Fruit fly (Drosophila melanogaster) whole organism, embryonic: ENCODE measurements around the gene dunk.

ENCODE experiments used
- C15 ChIP-seq: fragments of 200-800 bp; sonication (Bioruptor generic); IDR thresholded peaks from 3 replicates; pipeline ENCODE4 v1.3.6; 2022; ENCODE audit warnings: missing biosample characterization, missing genetic modification characterization
- CG11085 ChIP-seq: fragments of 200-800 bp; sonication (Bioruptor generic); IDR thresholded peaks from 2 replicates; pipeline ENCODE4 v1.3.6; 2022; ENCODE audit warnings: missing biosample characterization, missing genetic modification characterization
- CG13287 ChIP-seq: fragments of 200-800 bp; sonication (Bioruptor generic); IDR thresholded peaks from 2 replicates; pipeline ENCODE4 v1.3.6; 2022; ENCODE audit warnings: missing biosample characterization, missing genetic modification characterization; ENCODE audit not compliant: partially characterized antibody
- CG14667 ChIP-seq: fragments of 200-800 bp; sonication (Bioruptor generic); IDR thresholded peaks from 2 replicates; pipeline ENCODE4 v1.3.6; 2022; ENCODE audit warnings: missing biosample characterization, missing genetic modification characterization
- CG1602 ChIP-seq: fragments of 200-800 bp; sonication (Bioruptor generic); optimal IDR thresholded peaks from 3 replicates; lab custom pipeline; 2016; ENCODE audit warnings: missing biosample characterization, missing genetic modification characterization
- CG16813 ChIP-seq: fragments of 200-800 bp; sonication (Bioruptor generic); IDR thresholded peaks from 3 replicates; pipeline ENCODE4 v1.3.6; 2022; ENCODE audit warnings: missing biosample characterization, missing genetic modification characterization; ENCODE audit not compliant: partially characterized antibody
- CG17802 ChIP-seq: fragments of 200-800 bp; sonication (Bioruptor generic); optimal IDR thresholded peaks from 2 replicates; lab custom pipeline; 2018; ENCODE audit warnings: missing biosample characterization, mild to moderate bottlenecking, missing genetic modification characterization, moderate library complexity
- CG31224 ChIP-seq: fragments of 200-800 bp; sonication (Bioruptor generic); IDR thresholded peaks from 2 replicates; pipeline ENCODE4 v1.3.6; 2022; ENCODE audit warnings: missing biosample characterization, missing genetic modification characterization
- CG31441 ChIP-seq: fragments of 200-800 bp; sonication (Bioruptor generic); IDR thresholded peaks from 2 replicates; pipeline ENCODE4 v1.3.6; 2022; ENCODE audit warnings: missing biosample characterization, missing genetic modification characterization
- CG33213 ChIP-seq: fragments of 200-800 bp; sonication (Bioruptor generic); optimal IDR thresholded peaks from 3 replicates; lab custom pipeline; 2016; ENCODE audit warnings: missing biosample characterization, missing genetic modification characterization
- CG34224 ChIP-seq: fragments of 200-800 bp; sonication (Bioruptor generic); IDR thresholded peaks from 3 replicates; pipeline ENCODE4 v1.3.6; 2022; ENCODE audit warnings: missing biosample characterization, missing genetic modification characterization; ENCODE audit not compliant: partially characterized antibody
- CG34376 ChIP-seq: fragments of 200-800 bp; sonication (Bioruptor generic); optimal IDR thresholded peaks from 2 replicates; lab custom pipeline; 2018; ENCODE audit warnings: missing biosample characterization, mild to moderate bottlenecking, missing genetic modification characterization
- CG6272 ChIP-seq: fragments of 200-800 bp; sonication (Bioruptor generic); IDR thresholded peaks from 2 replicates; pipeline ENCODE4 v1.3.6; 2022; ENCODE audit warnings: missing biosample characterization, missing genetic modification characterization
- CG7963 ChIP-seq: fragments of 200-800 bp; sonication (Bioruptor generic); IDR thresholded peaks from 3 replicates; pipeline ENCODE4 v1.3.6; 2022; ENCODE audit warnings: missing biosample characterization, missing genetic modification characterization; ENCODE audit not compliant: partially characterized antibody
- CG9932 ChIP-seq: fragments of 200-800 bp; sonication (Bioruptor generic); IDR thresholded peaks from 2 replicates; pipeline ENCODE4 v1.3.6; 2022; ENCODE audit warnings: missing biosample characterization, missing genetic modification characterization
- CrebB ChIP-seq: fragments of 200-800 bp; sonication (Bioruptor generic); optimal IDR thresholded peaks from 3 replicates; lab custom pipeline; 2018; ENCODE audit warnings: missing biosample characterization, mild to moderate bottlenecking, missing genetic modification characterization
- Dad ChIP-seq: fragments of 200-800 bp; sonication (Bioruptor generic); optimal IDR thresholded peaks from 3 replicates; lab custom pipeline; 2016; ENCODE audit warnings: missing biosample characterization, missing genetic modification characterization
- Dek ChIP-seq: fragments of 200-800 bp; sonication (Bioruptor generic); optimal IDR thresholded peaks from 3 replicates; lab custom pipeline; 2019; ENCODE audit warnings: missing biosample characterization, mild to moderate bottlenecking, missing genetic modification characterization, moderate library complexity
- Doc3 ChIP-seq: fragments of 200-800 bp; sonication (Bioruptor generic); IDR thresholded peaks from 3 replicates; pipeline ENCODE4 v1.3.6; 2022; ENCODE audit warnings: missing biosample characterization, missing genetic modification characterization; ENCODE audit not compliant: partially characterized antibody
- E2f2 ChIP-seq: fragments of 200-800 bp; sonication (Bioruptor generic); IDR thresholded peaks from 2 replicates; pipeline ENCODE4 v1.3.6; 2022; ENCODE audit warnings: missing biosample characterization, missing genetic modification characterization
- Hey ChIP-seq: fragments of 200-800 bp; sonication (Bioruptor generic); optimal IDR thresholded peaks from 3 replicates; lab custom pipeline; 2018; ENCODE audit warnings: missing biosample characterization, mild to moderate bottlenecking, missing genetic modification characterization
- HmgZ ChIP-seq: fragments of 200-800 bp; sonication (Bioruptor generic); optimal IDR thresholded peaks from 2 replicates; lab custom pipeline; 2018; ENCODE audit warnings: missing biosample characterization, mild to moderate bottlenecking, missing genetic modification characterization
- Hr39 ChIP-seq: fragments of >200 bp; optimal IDR thresholded peaks from 2 replicates; lab custom pipeline; 2017
- Lhr ChIP-seq: fragments of 200-800 bp; sonication (Bioruptor generic); optimal IDR thresholded peaks from 3 replicates; lab custom pipeline; 2017; ENCODE audit warnings: mild to moderate bottlenecking, missing biosample characterization, missing genetic modification reagents, missing genetic modification characterization
- Med ChIP-seq: fragments of 200-800 bp; sonication (Bioruptor generic); peaks from one replicate; lab custom pipeline; 2016; ENCODE audit warnings: missing biosample characterization, missing genetic modification characterization, mild to moderate bottlenecking, inconsistent platforms, moderate library complexity
- NfI ChIP-seq: fragments of 200-800 bp; sonication (Bioruptor generic); optimal IDR thresholded peaks from 3 replicates; lab custom pipeline; 2018; ENCODE audit warnings: missing biosample characterization, mild to moderate bottlenecking, missing genetic modification characterization, moderate library complexity
- Sox100B ChIP-seq: fragments of 200-800 bp; sonication (Bioruptor generic); optimal IDR thresholded peaks from 3 replicates; lab custom pipeline; 2018; ENCODE audit warnings: missing biosample characterization, mild to moderate bottlenecking, missing genetic modification characterization
- Sox102F ChIP-seq: fragments of 200-800 bp; sonication (Bioruptor generic); optimal IDR thresholded peaks from 2 replicates; lab custom pipeline; 2018; ENCODE audit warnings: missing biosample characterization, mild to moderate bottlenecking, missing genetic modification characterization, moderate library complexity
- Trl ChIP-seq, 3 experiments: fragments of >200 bp in 2 of 3; fragments of 200-800 bp in 1 of 3; sonication (Bioruptor generic) in 1 of 3; optimal IDR thresholded peaks; 2 replicates in 1 of 3; 3 replicates in 2 of 3; lab custom pipeline; 2016 to 2017; ENCODE audit warnings: missing biosample characterization in 1 of 3, missing genetic modification characterization in 1 of 3
- ash1 ChIP-seq: fragments of 200-800 bp; sonication (Bioruptor generic); optimal IDR thresholded peaks from 2 replicates; lab custom pipeline; 2018; ENCODE audit warnings: missing biosample characterization, mild to moderate bottlenecking, missing genetic modification characterization
- corto ChIP-seq: fragments of 200-800 bp; sonication (Bioruptor generic); optimal IDR thresholded peaks from 2 replicates; lab custom pipeline; 2016; ENCODE audit warnings: missing biosample characterization, mild to moderate bottlenecking, missing genetic modification characterization, moderate library complexity
- crp ChIP-seq, 2 experiments: fragments of 200-800 bp; sonication (Bioruptor generic); optimal IDR thresholded peaks; 2 replicates in 1 of 2; 3 replicates in 1 of 2; lab custom pipeline; 2017; ENCODE audit warnings: missing biosample characterization in 2 of 2, missing genetic modification characterization in 2 of 2, mild to moderate bottlenecking in 1 of 2, moderate library complexity in 1 of 2
- dan ChIP-seq: fragments of 200-800 bp; sonication (Bioruptor generic); IDR thresholded peaks from 2 replicates; pipeline ENCODE4 v1.3.6; 2022; ENCODE audit warnings: missing biosample characterization, missing genetic modification characterization
- fd64A ChIP-seq: fragments of 200-800 bp; sonication (Bioruptor generic); optimal IDR thresholded peaks from 3 replicates; lab custom pipeline; 2018; ENCODE audit warnings: missing biosample characterization, mild to moderate bottlenecking, missing genetic modification characterization
- fd96Cb ChIP-seq: fragments of 200-800 bp; sonication (Bioruptor generic); optimal IDR thresholded peaks from 2 replicates; lab custom pipeline; 2018; ENCODE audit warnings: missing biosample characterization, mild to moderate bottlenecking, missing genetic modification characterization, moderate library complexity
- grn ChIP-seq: fragments of 200-800 bp; sonication (Bioruptor generic); optimal IDR thresholded peaks from 3 replicates; lab custom pipeline; 2017; ENCODE audit warnings: missing biosample characterization, missing genetic modification characterization
- inv ChIP-seq: fragments of 200-800 bp; sonication (Bioruptor generic); IDR thresholded peaks from 2 replicates; pipeline ENCODE4 v1.3.6; 2022; ENCODE audit warnings: missing biosample characterization, missing genetic modification characterization; ENCODE audit not compliant: partially characterized antibody
- lola ChIP-seq, 3 experiments: fragments of >200 bp in 2 of 3; fragments of 200-800 bp in 1 of 3; sonication (Bioruptor generic) in 1 of 3; optimal IDR thresholded peaks; 2 replicates each; lab custom pipeline; 2017 to 2019; ENCODE audit warnings: missing biosample characterization in 3 of 3, missing genetic modification characterization in 3 of 3, mild to moderate bottlenecking in 1 of 3, moderate library complexity in 1 of 3
- mam ChIP-seq: fragments of 200-800 bp; sonication (Bioruptor generic); optimal IDR thresholded peaks from 3 replicates; lab custom pipeline; 2016; ENCODE audit warnings: missing biosample characterization, missing genetic modification characterization
- mld ChIP-seq: fragments of 200-800 bp; sonication (Bioruptor generic); IDR thresholded peaks from 3 replicates; pipeline ENCODE4 v1.3.6; 2022; ENCODE audit warnings: missing biosample characterization, missing genetic modification characterization; ENCODE audit not compliant: partially characterized antibody
- pros ChIP-seq: fragments of 200-800 bp; sonication (Bioruptor generic); optimal IDR thresholded peaks from 3 replicates; lab custom pipeline; 2019; ENCODE audit warnings: missing biosample characterization, mild to moderate bottlenecking, missing genetic modification characterization, moderate library complexity
- sqz ChIP-seq: fragments of 200-800 bp; sonication (Bioruptor generic); optimal IDR thresholded peaks from 3 replicates; lab custom pipeline; 2018; ENCODE audit warnings: missing biosample characterization, mild to moderate bottlenecking, missing genetic modification characterization
- ssp ChIP-seq: fragments of 200-800 bp; sonication (Bioruptor generic); IDR thresholded peaks from 2 replicates; pipeline ENCODE4 v1.3.6; 2022; ENCODE audit warnings: missing biosample characterization, missing genetic modification characterization
- tin ChIP-seq: fragments of 200-800 bp; sonication (Bioruptor generic); optimal IDR thresholded peaks from 3 replicates; lab custom pipeline; 2016; ENCODE audit warnings: missing biosample characterization, missing genetic modification characterization
- trem ChIP-seq: fragments of 200-800 bp; optimal IDR thresholded peaks from 3 replicates; lab custom pipeline; 2019; ENCODE audit warnings: missing biosample characterization, mild to moderate bottlenecking, missing genetic modification characterization, moderate library complexity
- unc-4 ChIP-seq: fragments of 200-800 bp; sonication (Bioruptor generic); IDR thresholded peaks from 2 replicates; pipeline ENCODE4 v1.3.6; 2022; ENCODE audit warnings: missing biosample characterization, missing genetic modification characterization; ENCODE audit not compliant: partially characterized antibody
- wek ChIP-seq: fragments of 200-800 bp; sonication (Bioruptor generic); optimal IDR thresholded peaks from 3 replicates; lab custom pipeline; 2018; ENCODE audit warnings: missing biosample characterization, mild to moderate bottlenecking, missing genetic modification characterization, moderate library complexity
- zen ChIP-seq: fragments of 200-800 bp; sonication (Bioruptor generic); optimal IDR thresholded peaks from 3 replicates; lab custom pipeline; 2018; ENCODE audit warnings: missing biosample characterization, mild to moderate bottlenecking, missing genetic modification characterization, moderate library complexity
- zfh2 ChIP-seq: fragments of 200-800 bp; sonication (Bioruptor generic); optimal IDR thresholded peaks from 2 replicates; lab custom pipeline; 2016; ENCODE audit warnings: missing biosample characterization, missing genetic modification characterization

Gene dunk

DNA sequence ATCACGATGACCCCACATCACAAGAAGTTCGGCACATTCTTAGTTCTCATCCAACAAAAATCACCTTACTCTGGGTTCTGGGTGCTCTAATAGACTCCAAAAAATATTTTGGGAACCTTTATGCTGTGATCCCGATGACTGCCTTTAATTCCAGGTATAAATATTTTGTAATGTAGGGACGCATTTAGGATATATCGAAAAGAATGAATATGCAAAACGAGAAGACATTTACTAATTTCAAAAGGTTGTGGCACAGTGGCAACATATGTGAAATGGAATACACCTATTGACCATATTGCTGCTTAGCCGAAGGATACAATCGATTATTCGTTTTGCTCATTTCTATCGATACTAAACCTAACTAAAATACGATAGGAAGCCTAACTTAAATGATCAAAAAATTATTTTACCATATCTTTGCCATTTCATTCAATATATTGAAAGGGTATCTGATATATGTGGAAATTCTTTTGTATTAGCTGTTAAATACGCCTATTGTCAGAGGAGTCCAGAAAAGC, 30.5 kb upstream of the dunk start, which contains the start of gene CG3651 (continued):
- TF ChIP-seq Med (no peak), CG17802 (tag; lab: Kevin White, UChicago) (peak; percentile 69), CG14667 (GFP tag; lab: Robert Waterston, UW) (no peak), Trl (optimal IDR thresholded peaks at IDR 0.05; lab: Kevin White, UChicago) (no peak), Trl (GFP tag; optimal IDR thresholded peaks at IDR 0.05; lab: Kevin White, UChicago) (peak; percentile 42), CG9932 (no peak), Hr39 (lab: Kevin White, UChicago) (no peak), CG13287 (GFP tag; lab: Robert Waterston, UW) (peak; percentile 44), CG11085 (GFP tag; lab: Robert Waterston, UW) (no peak), E2f2 (GFP tag; lab: Robert Waterston, UW) (peak; percentile 12; the same call in 1 of the 2 replicates), grn (GFP tag; lab: Kevin White, UChicago) (no peak), unc-4 (peak; percentile 30; the same call in 1 of the 2 replicates), lola (GFP tag; optimal IDR thresholded peaks at IDR 0.05; lab: Kevin White, UChicago) (peak in 1 of 3 experiments; percentile 30), corto (GFP tag; lab: Kevin White, UChicago) (no peak), CG34376 (GFP tag; lab: Kevin White, UChicago) (no peak), CG6272 (no peak), Doc3 (GFP tag; lab: Robert Waterston, UW) (0 out of 3 replicates have a peak, but pooled peaks have one; percentile 36), trem (tag; lab: Kevin White, UChicago) (peak; percentile 5), CG34224 (GFP tag; lab: Robert Waterston, UW) (peak; percentile 47; the same call in 1 of the 3 replicates), CG7963 (no peak), zen (peak; percentile 42), wek (GFP tag; lab: Kevin White, UChicago) (peak; percentile 92), Sox102F (GFP tag; lab: Kevin White, UChicago) (no peak), fd96Cb (tag; lab: Kevin White, UChicago) (no peak), CG16813 (GFP tag; lab: Robert Waterston, UW) (peak; percentile 66; the same call in 2 of the 3 replicates), CG33213 (peak; percentile 18), CG31441 (no peak)

- no peak for TF ChIP-seq ash1 (GFP tag; lab: Kevin White, UChicago)
- TF ChIP-seq CG31441, result 0 out of 2 replicates have a peak, but pooled peaks have one; percentile 11
- peak; percentile 98 for TF ChIP-seq ssp
- no peak for TF ChIP-seq CrebB (tag; lab: Kevin White, UChicago)
- no peak for TF ChIP-seq Hey (tag; lab: Kevin White, UChicago)
- TF ChIP-seq mam (GFP tag; lab: Kevin White, UChicago), result peak; percentile 9
- no peak for TF ChIP-seq crp (GFP tag; optimal IDR thresholded peaks at IDR 0.05; lab: Kevin White, UChicago)
- TF ChIP-seq fd64A, result no peak
- peak; percentile 26 for TF ChIP-seq zfh2 (GFP tag; lab: Kevin White, UChicago)
- no peak for TF ChIP-seq inv (GFP tag; lab: Robert Waterston, UW)
- no peak for TF ChIP-seq Sox100B (GFP tag; lab: Kevin White, UChicago)
- TF ChIP-seq dan, result no peak
- no peak for TF ChIP-seq pros (GFP tag; lab: Kevin White, UChicago)
- TF ChIP-seq mld (GFP tag; lab: Robert Waterston, UW), result no peak
- peak; percentile 6 for TF ChIP-seq HmgZ (tag; lab: Kevin White, UChicago)
- peak; percentile 3 for TF ChIP-seq Dad
- TF ChIP-seq Lhr (GFP tag; lab: Kevin White, UChicago), result peak; percentile 54
- no peak for TF ChIP-seq CG31224 (GFP tag; lab: Robert Waterston, UW)
- TF ChIP-seq tin, result no peak
- TF ChIP-seq C15, result 0 out of 3 replicates have a peak, but pooled peaks have one; percentile 21
- TF ChIP-seq Dek (tag; lab: Kevin White, UChicago), result no peak
- TF ChIP-seq CG1602 (GFP tag; lab: Kevin White, UChicago), result no peak
- no peak for TF ChIP-seq sqz
- TF ChIP-seq NfI (GFP tag; lab: Kevin White, UChicago), result peak; percentile 25
Observed at dm6 chr2L:22121651-22122165, 29.7 kb upstream of the dunk start.
